Worm (Caenorhabditis elegans): ENCODE data around the gene fbxb-33.

The fbxb-33 gene

DNA sequence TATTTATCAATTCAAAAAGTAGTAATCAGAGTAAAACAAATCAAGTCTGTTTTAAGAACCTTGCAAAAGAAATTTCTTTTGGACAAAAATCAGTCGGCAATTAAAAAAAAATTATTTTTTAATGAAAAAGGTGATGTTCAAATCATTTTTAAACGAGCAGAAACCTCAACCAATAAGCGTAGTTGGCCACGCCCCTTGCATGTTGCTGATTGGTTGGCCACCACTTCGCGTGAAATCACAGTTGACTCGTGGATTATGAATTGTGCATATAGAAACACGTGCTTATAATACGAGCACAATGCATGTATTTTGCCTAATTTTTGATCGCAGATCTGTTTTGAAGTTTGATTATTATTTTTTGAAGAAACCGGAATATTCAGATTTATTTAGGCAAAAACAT is 18.0 kb downstream of the fbxb-33 start:
- TF ChIP-seq ets-4 (tag; optimal IDR thresholded peaks at IDR 0.05) (no peak), unc-3 (GFP tag; conservative IDR thresholded peaks at IDR 0.05) (no peak), unc-3 (tag; optimal IDR thresholded peaks at IDR 0.05) (no peak), nfya-1 (tag; optimal IDR thresholded peaks at IDR 0.05) (peak; percentile 64), odd-2 (tag; optimal IDR thresholded peaks at IDR 0.05) (no peak), sdc-2 (tag; optimal IDR thresholded peaks at IDR 0.05) (no peak), ama-1 (optimal IDR thresholded peaks at IDR 0.05) (no peak), pha-2 (tag; optimal IDR thresholded peaks at IDR 0.05) (no peak), nhr-232 (tag; optimal IDR thresholded peaks at IDR 0.05) (no peak)

DNA sequence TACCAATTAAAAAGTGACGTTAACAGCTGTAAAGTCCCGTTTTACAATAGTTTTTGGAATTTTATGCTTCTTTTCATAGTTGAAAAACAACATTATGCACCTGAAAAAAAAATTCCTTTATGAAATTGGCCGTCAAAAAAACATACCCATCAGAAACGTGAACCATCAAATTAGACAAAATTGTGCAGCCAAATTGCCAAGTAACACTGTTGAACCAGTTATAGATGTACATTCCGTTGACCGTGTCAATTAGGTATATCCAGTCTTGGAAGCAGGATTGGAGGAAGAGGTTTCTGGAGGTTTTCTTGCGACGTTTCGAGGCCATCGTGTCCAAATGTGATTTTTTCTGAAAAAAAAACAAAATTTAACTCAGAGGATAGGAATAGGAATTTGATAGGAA is 22.1 kb downstream of the fbxb-33 start, which contains the start of gene srx-97:
Gene srx-97, minus strand, starts transcription at position 101 of the 400 bp plus-strand sequence.
- TF ChIP-seq madf-2 (tag; optimal IDR thresholded peaks at IDR 0.05) (no peak), ztf-16 (tag; optimal IDR thresholded peaks at IDR 0.05) (no peak), lim-6 (tag; optimal IDR thresholded peaks at IDR 0.05) (no peak), zip-5 (tag; optimal IDR thresholded peaks at IDR 0.05) (no peak), tbx-2 (tag; optimal IDR thresholded peaks at IDR 0.05) (no peak)

DNA sequence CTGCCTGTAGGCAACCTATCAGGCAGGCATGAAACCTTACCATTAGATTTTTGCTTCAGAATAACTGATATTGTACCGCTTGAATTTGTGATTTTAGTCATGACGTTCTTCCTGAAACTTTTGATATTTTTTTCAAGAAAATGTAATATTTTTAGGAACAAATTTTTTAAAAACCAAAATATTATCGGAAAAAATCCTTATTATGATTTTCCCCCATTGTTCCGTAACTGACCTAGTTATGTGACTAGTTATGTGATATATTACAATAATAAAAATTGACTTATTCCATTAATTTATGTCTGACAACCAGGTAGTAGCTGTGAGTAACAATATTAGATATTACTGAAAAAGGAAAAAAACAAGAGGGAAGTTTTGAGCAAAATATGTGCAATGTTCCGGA is 23.7 kb downstream of the fbxb-33 start, which contains the start of gene srx-98:
Gene srx-98, minus strand, starts transcription at position 101 of the 400 bp plus-strand sequence.
- TF ChIP-seq ceh-14 (tag; optimal IDR thresholded peaks at IDR 0.05) (no peak), hlh-30 (tag; optimal IDR thresholded peaks at IDR 0.05; ENCODE audit: insufficient read depth) (no peak), ceh-19 (GFP tag; optimal IDR thresholded peaks at IDR 0.05) (no peak), unc-55 (GFP tag; optimal IDR thresholded peaks at IDR 0.05) (no peak), fkh-6 (tag; optimal IDR thresholded peaks at IDR 0.05) (no peak), pat-9 (tag; optimal IDR thresholded peaks at IDR 0.05) (no peak), ama-1 (optimal IDR thresholded peaks at IDR 0.05) (no peak), T23F11.4 (GFP tag; optimal IDR thresholded peaks at IDR 0.05) (no peak), ceh-9 (tag; optimal IDR thresholded peaks at IDR 0.05) (no peak), hlh-13 (GFP tag; optimal IDR thresholded peaks at IDR 0.05) (no peak), pha-4 (tag; optimal IDR thresholded peaks at IDR 0.05) (no peak), che-1 (tag; optimal IDR thresholded peaks at IDR 0.05) (no peak), ahr-1 (tag; optimal IDR thresholded peaks at IDR 0.05) (no peak), pros-1 (tag; optimal IDR thresholded peaks at IDR 0.05) (no peak)

DNA sequence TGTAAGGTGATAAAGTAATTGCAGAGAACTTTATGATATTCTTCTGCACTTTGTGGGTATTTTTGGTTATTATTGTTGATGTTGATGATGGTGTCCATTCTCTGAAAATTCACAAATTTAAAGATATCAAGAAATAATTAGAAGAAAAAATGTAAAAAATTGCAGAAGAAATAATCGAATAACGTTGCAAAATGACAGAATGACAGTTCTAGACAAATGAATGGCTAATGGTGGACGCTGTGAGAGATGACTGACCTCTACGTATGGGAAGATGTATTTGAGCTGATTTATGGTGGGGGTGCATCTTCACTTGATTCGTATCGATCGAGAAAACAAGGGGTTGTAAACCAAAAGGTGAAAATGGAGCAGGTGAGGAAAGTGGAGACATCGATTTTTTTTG is 26.3 kb downstream of the fbxb-33 start, which contains the start of gene sea-1:
Gene sea-1, minus strand, starts transcription at position 101 of the 400 bp plus-strand sequence.
- no peak for TF ChIP-seq sdc-2 (tag; optimal IDR thresholded peaks at IDR 0.05)
- no peak for TF ChIP-seq F13H6.1 (tag; optimal IDR thresholded peaks at IDR 0.05)
- no peak for TF ChIP-seq pros-1 (tag; optimal IDR thresholded peaks at IDR 0.05)
- TF ChIP-seq tbx-7 (tag; optimal IDR thresholded peaks at IDR 0.05): no peak
- no peak for TF ChIP-seq syd-9 (tag; optimal IDR thresholded peaks at IDR 0.05)
- TF ChIP-seq ceh-34 (tag; optimal IDR thresholded peaks at IDR 0.05): no peak
- no peak for TF ChIP-seq hlh-8 (tag; optimal IDR thresholded peaks at IDR 0.05)
- no peak for TF ChIP-seq ttx-3 (tag; optimal IDR thresholded peaks at IDR 0.05)
- TF ChIP-seq ets-4 (tag; optimal IDR thresholded peaks at IDR 0.05): no peak
- TF ChIP-seq lin-11 (tag; optimal IDR thresholded peaks at IDR 0.05): no peak
- no peak for TF ChIP-seq ceh-45 (GFP tag; IDR thresholded peaks at IDR 0.05)
- no peak for TF ChIP-seq npax-4 (tag; optimal IDR thresholded peaks at IDR 0.05)
- TF ChIP-seq pat-9 (tag; optimal IDR thresholded peaks at IDR 0.05): no peak
- no peak for TF ChIP-seq unc-55 (GFP tag; optimal IDR thresholded peaks at IDR 0.05)
- TF ChIP-seq fkh-10 (GFP tag; optimal IDR thresholded peaks at IDR 0.05): no peak
- TF ChIP-seq ceh-22 (tag; optimal IDR thresholded peaks at IDR 0.05): no peak
- TF ChIP-seq ceh-9 (tag; optimal IDR thresholded peaks at IDR 0.05): no peak
- no peak for TF ChIP-seq pqm-1 (tag; optimal IDR thresholded peaks at IDR 0.05)
- TF ChIP-seq Y22D7AL.16 (tag; optimal IDR thresholded peaks at IDR 0.05): no peak
